Worm (Caenorhabditis elegans): ENCODE measurements around the gene F08D12.3.

ce11 chrII:2739619-2740018 is 39.7 kb upstream of the F08D12.3 start, which contains the start of gene T05A8.6:
- no peak for TF ChIP-seq nfya-1 (tag; optimal IDR thresholded peaks at IDR 0.05; ENCODE audit: insufficient read depth)
- no peak for TF ChIP-seq pha-4 (tag; optimal IDR thresholded peaks at IDR 0.05)
- no peak for TF ChIP-seq lin-39 (tag; optimal IDR thresholded peaks at IDR 0.05)
- no peak for TF ChIP-seq mdl-1 (tag; optimal IDR thresholded peaks at IDR 0.05)
- TF ChIP-seq snpc-4 (tag; optimal IDR thresholded peaks at IDR 0.05), result no peak
- no peak for TF ChIP-seq fos-1 (tag; optimal IDR thresholded peaks at IDR 0.05)
- no peak for TF ChIP-seq unc-62 (GFP tag; optimal IDR thresholded peaks at IDR 0.05)
